Fruit fly (Drosophila melanogaster) whole organism, embryonic: ENCODE data around the gene CG33669.
A peak's percentile ranks its signal among the peaks of the same experiment; 100 is the strongest.

Source experiments
- CG11456 ChIP-seq: fragments of 200-800 bp; sonication (Bioruptor generic); IDR thresholded peaks from 3 replicates; pipeline ENCODE4 v1.3.6; 2022; ENCODE audit warnings: missing biosample characterization, missing genetic modification characterization
- CG13296 ChIP-seq: fragments of 200-800 bp; sonication (Bioruptor generic); optimal IDR thresholded peaks from 3 replicates; lab custom pipeline; 2018; ENCODE audit warnings: missing biosample characterization, mild to moderate bottlenecking, missing genetic modification characterization
- CG16813 ChIP-seq: fragments of 200-800 bp; sonication (Bioruptor generic); IDR thresholded peaks from 3 replicates; pipeline ENCODE4 v1.3.6; 2022; ENCODE audit warnings: missing biosample characterization, missing genetic modification characterization; ENCODE audit not compliant: partially characterized antibody
- CG17186 ChIP-seq: fragments of 200-800 bp; sonication (Bioruptor generic); optimal IDR thresholded peaks from 3 replicates; lab custom pipeline; 2017; ENCODE audit warnings: missing biosample characterization, missing genetic modification reagents, missing genetic modification characterization
- CG17328 ChIP-seq: fragments of 200-800 bp; sonication (Bioruptor generic); IDR thresholded peaks from 2 replicates; pipeline ENCODE4 v1.3.6; 2022; ENCODE audit warnings: missing biosample characterization, missing genetic modification characterization
- CG2678 ChIP-seq: fragments of 200-800 bp; sonication (Bioruptor generic); optimal IDR thresholded peaks from 3 replicates; lab custom pipeline; 2019; ENCODE audit warnings: missing biosample characterization, mild to moderate bottlenecking, missing genetic modification characterization, moderate library complexity
- CG2875 ChIP-seq: fragments of 200-800 bp; sonication (Bioruptor generic); optimal IDR thresholded peaks from 2 replicates; lab custom pipeline; 2017; ENCODE audit warnings: missing biosample characterization, mild to moderate bottlenecking, missing genetic modification characterization, missing genetic modification reagents
- CG30403 ChIP-seq: fragments of 200-800 bp; sonication (Bioruptor generic); optimal IDR thresholded peaks from 3 replicates; lab custom pipeline; 2016; ENCODE audit warnings: missing biosample characterization, missing genetic modification characterization
- CG31388 ChIP-seq: fragments of 200-800 bp; sonication (Bioruptor generic); optimal IDR thresholded peaks from 2 replicates; lab custom pipeline; 2016; ENCODE audit warnings: missing biosample characterization, missing genetic modification characterization
- CG3838 ChIP-seq: fragments of 200-800 bp; sonication (Bioruptor generic); optimal IDR thresholded peaks from 3 replicates; lab custom pipeline; 2016; ENCODE audit warnings: missing biosample characterization, missing genetic modification characterization
- CG4360 ChIP-seq: fragments of 200-800 bp; sonication (Bioruptor generic); IDR thresholded peaks from 2 replicates; pipeline ENCODE4 v1.3.6; 2022; ENCODE audit warnings: missing biosample characterization, missing genetic modification characterization
- CG43689 ChIP-seq: fragments of 200-800 bp; sonication (Bioruptor generic); IDR thresholded peaks from 2 replicates; pipeline ENCODE4 v1.3.6; 2022; ENCODE audit warnings: missing biosample characterization, missing genetic modification characterization
- CG4854 ChIP-seq: fragments of 200-800 bp; sonication (Bioruptor generic); optimal IDR thresholded peaks from 2 replicates; lab custom pipeline; 2016; ENCODE audit warnings: missing biosample characterization, missing genetic modification characterization, inconsistent platforms
- CG6683 ChIP-seq: fragments of 200-800 bp; sonication (Bioruptor generic); optimal IDR thresholded peaks from 2 replicates; lab custom pipeline; 2017; ENCODE audit warnings: missing biosample characterization, mild to moderate bottlenecking, missing genetic modification characterization, missing genetic modification reagents
- CG7745 ChIP-seq: fragments of 200-800 bp; sonication (Bioruptor generic); optimal IDR thresholded peaks from 2 replicates; lab custom pipeline; 2018; ENCODE audit warnings: missing biosample characterization, mild to moderate bottlenecking, missing genetic modification characterization, moderate library complexity
- CG8290 ChIP-seq, 3 experiments: fragments of 200-800 bp; sonication (Bioruptor generic); optimal IDR thresholded peaks; 2 replicates each; lab custom pipeline; 2016 to 2019; ENCODE audit warnings: missing biosample characterization in 3 of 3, missing genetic modification characterization in 3 of 3, mild to moderate bottlenecking in 2 of 3, moderate library complexity in 1 of 3
- Chrac-16 ChIP-seq: fragments of 200-800 bp; sonication (Bioruptor generic); optimal IDR thresholded peaks from 3 replicates; lab custom pipeline; 2016; ENCODE audit warnings: missing biosample characterization, missing genetic modification characterization
- CrebB ChIP-seq: fragments of 200-800 bp; sonication (Bioruptor generic); optimal IDR thresholded peaks from 3 replicates; lab custom pipeline; 2018; ENCODE audit warnings: missing biosample characterization, mild to moderate bottlenecking, missing genetic modification characterization
- Deaf1 ChIP-seq: fragments of 200-800 bp; optimal IDR thresholded peaks from 3 replicates; lab custom pipeline; 2019; ENCODE audit warnings: missing biosample characterization, mild to moderate bottlenecking, missing genetic modification characterization, moderate library complexity
- Drgx ChIP-seq: fragments of 200-800 bp; sonication (Bioruptor generic); IDR thresholded peaks from 2 replicates; pipeline ENCODE4 v1.3.6; 2022; ENCODE audit warnings: missing biosample characterization, missing genetic modification characterization
- Ets65A ChIP-seq: fragments of 200-800 bp; sonication (Bioruptor generic); peaks from one replicate; lab custom pipeline; 2016; ENCODE audit warnings: missing biosample characterization, missing genetic modification characterization
- HHEX ChIP-seq: fragments of 200-800 bp; sonication (Bioruptor generic); optimal IDR thresholded peaks from 3 replicates; lab custom pipeline; 2017; ENCODE audit warnings: missing biosample characterization, mild to moderate bottlenecking, missing genetic modification characterization, missing genetic modification reagents
- HLH3B ChIP-seq: fragments of 200-800 bp; sonication (Bioruptor generic); IDR thresholded peaks from 2 replicates; pipeline ENCODE4 v1.3.6; 2022; ENCODE audit warnings: missing biosample characterization, missing genetic modification characterization
- Hand ChIP-seq: fragments of 200-800 bp; sonication (Bioruptor generic); optimal IDR thresholded peaks from 2 replicates; lab custom pipeline; 2017; ENCODE audit warnings: mild to moderate bottlenecking, missing biosample characterization, missing genetic modification reagents, missing genetic modification characterization
- Jarid2 ChIP-seq: fragments of 200-800 bp; sonication (Bioruptor generic); optimal IDR thresholded peaks from 3 replicates; lab custom pipeline; 2017; ENCODE audit warnings: mild to moderate bottlenecking, missing biosample characterization, missing genetic modification reagents, missing genetic modification characterization
- Lim3 ChIP-seq: fragments of 200-800 bp; sonication (Bioruptor generic); IDR thresholded peaks from 2 replicates; pipeline ENCODE4 v1.3.6; 2022; ENCODE audit warnings: missing biosample characterization, missing genetic modification characterization
- Med ChIP-seq: fragments of 200-800 bp; sonication (Bioruptor generic); peaks from one replicate; lab custom pipeline; 2016; ENCODE audit warnings: missing biosample characterization, missing genetic modification characterization, mild to moderate bottlenecking, inconsistent platforms, moderate library complexity
- Meics ChIP-seq: fragments of 200-800 bp; sonication (Bioruptor generic); optimal IDR thresholded peaks from 2 replicates; lab custom pipeline; 2017; ENCODE audit warnings: missing biosample characterization, mild to moderate bottlenecking, missing genetic modification characterization
- NFAT ChIP-seq: fragments of 200-800 bp; sonication (Bioruptor generic); IDR thresholded peaks from 2 replicates; pipeline ENCODE4 v1.3.6; 2022; ENCODE audit warnings: missing biosample characterization, missing genetic modification characterization
- Optix ChIP-seq: fragments of 200-800 bp; sonication (Bioruptor generic); IDR thresholded peaks from 3 replicates; pipeline ENCODE4 v1.3.6; 2022; ENCODE audit warnings: missing biosample characterization, missing genetic modification characterization
- Sin3A ChIP-seq: fragments of >200 bp; optimal IDR thresholded peaks from 2 replicates; lab custom pipeline; 2018
- al ChIP-seq: fragments of 200-800 bp; sonication (Bioruptor generic); IDR thresholded peaks from 2 replicates; pipeline ENCODE4 v1.3.6; 2022; ENCODE audit warnings: missing biosample characterization, missing genetic modification characterization
- bcd ChIP-seq: fragments of 200-800 bp; sonication (Bioruptor generic); optimal IDR thresholded peaks from 2 replicates; lab custom pipeline; 2017; ENCODE audit warnings: missing biosample characterization, mild to moderate bottlenecking, missing genetic modification characterization
- bowl ChIP-seq: fragments of 200-800 bp; sonication (Bioruptor generic); IDR thresholded peaks from 2 replicates; pipeline ENCODE4 v1.3.6; 2022; ENCODE audit warnings: missing biosample characterization, missing genetic modification characterization
- dpn ChIP-seq, 2 experiments: fragments of 200-800 bp; sonication (Bioruptor generic); optimal IDR thresholded peaks; 3 replicates each; lab custom pipeline; 2016; ENCODE audit warnings: missing biosample characterization in 2 of 2, missing genetic modification characterization in 2 of 2
- ems ChIP-seq: fragments of 200-800 bp; sonication (Bioruptor generic); optimal IDR thresholded peaks from 3 replicates; lab custom pipeline; 2016; ENCODE audit warnings: missing biosample characterization, missing genetic modification characterization
- fru ChIP-seq: fragments of >200 bp; optimal IDR thresholded peaks from 2 replicates; lab custom pipeline; 2017
- gcm2 ChIP-seq: fragments of 200-800 bp; sonication (Bioruptor generic); optimal IDR thresholded peaks from 2 replicates; lab custom pipeline; 2016; ENCODE audit warnings: missing biosample characterization, missing genetic modification characterization
- her ChIP-seq: fragments of 200-800 bp; sonication (Bioruptor generic); optimal IDR thresholded peaks from 2 replicates; lab custom pipeline; 2016; ENCODE audit warnings: missing biosample characterization, missing genetic modification characterization
- nau ChIP-seq: fragments of 200-800 bp; sonication (Bioruptor generic); optimal IDR thresholded peaks from 3 replicates; lab custom pipeline; 2017; ENCODE audit warnings: missing biosample characterization, mild to moderate bottlenecking, missing genetic modification characterization, missing genetic modification reagents
- pan ChIP-seq, 4 experiments: fragments of >200 bp in 3 of 4; fragments of 200-800 bp in 1 of 4; sonication (Bioruptor generic) in 1 of 4; optimal IDR thresholded peaks in 3 of 4; IDR thresholded peaks in 1 of 4; 2 replicates each; pipeline versions ENCODE4 v1.3.6 to Lab custom; 2017 to 2022; ENCODE audit warnings: missing biosample characterization in 2 of 4, missing genetic modification characterization in 2 of 4, mixed read lengths in 1 of 4
- prd ChIP-seq, 3 experiments: fragments of >200 bp in 2 of 3; fragments of 200-800 bp in 1 of 3; sonication (Bioruptor generic) in 1 of 3; optimal IDR thresholded peaks in 2 of 3; IDR thresholded peaks in 1 of 3; 2 replicates in 2 of 3; 3 replicates in 1 of 3; pipeline versions ENCODE4 v1.3.6 to Lab custom; 2017 to 2022; ENCODE audit warnings: missing biosample characterization in 1 of 3, missing genetic modification characterization in 1 of 3
- salm ChIP-seq: fragments of 200-800 bp; sonication (Bioruptor generic); optimal IDR thresholded peaks from 2 replicates; lab custom pipeline; 2018; ENCODE audit warnings: missing biosample characterization, mild to moderate bottlenecking, missing genetic modification characterization
- sens ChIP-seq: fragments of 200-800 bp; sonication (Bioruptor generic); peaks from one replicate; lab custom pipeline; 2016; ENCODE audit warnings: missing biosample characterization, missing genetic modification characterization
- slou ChIP-seq: fragments of 200-800 bp; sonication (Bioruptor generic); optimal IDR thresholded peaks from 3 replicates; lab custom pipeline; 2016; ENCODE audit warnings: missing biosample characterization, missing genetic modification characterization
- ssp ChIP-seq: fragments of 200-800 bp; sonication (Bioruptor generic); IDR thresholded peaks from 2 replicates; pipeline ENCODE4 v1.3.6; 2022; ENCODE audit warnings: missing biosample characterization, missing genetic modification characterization
- sug ChIP-seq: fragments of 200-800 bp; optimal IDR thresholded peaks from 2 replicates; lab custom pipeline; 2019; ENCODE audit warnings: missing biosample characterization, mild to moderate bottlenecking, missing genetic modification characterization, moderate library complexity
- toy ChIP-seq: fragments of 200-800 bp; sonication (Bioruptor generic); IDR thresholded peaks from 2 replicates; pipeline ENCODE4 v1.3.6; 2022; ENCODE audit warnings: missing biosample characterization, missing genetic modification characterization
- yki ChIP-seq: fragments of >200 bp; optimal IDR thresholded peaks from 3 replicates; lab custom pipeline; 2018

CG33669 gene

dm6 chrX:6351917-6352768 is 47.8 kb downstream of the CG33669 start (continued):
- no peak for TF ChIP-seq Deaf1 (tag; lab: Kevin White, UChicago)
- no peak for TF ChIP-seq CG3838 (GFP tag; lab: Kevin White, UChicago)
- no peak for TF ChIP-seq ssp (GFP tag; lab: Robert Waterston, UW)
- TF ChIP-seq HLH3B: 0 out of 2 replicates have a peak, but pooled peaks have one; percentile 14
- peak; percentile 88 for TF ChIP-seq Med
- no peak for TF ChIP-seq CG8290 (GFP tag; optimal IDR thresholded peaks at IDR 0.05; lab: Kevin White, UChicago)
- TF ChIP-seq CG8290 (tag; optimal IDR thresholded peaks at IDR 0.05; lab: Kevin White, UChicago): peak in 1 of 2 experiments; percentile 71
- TF ChIP-seq CG13296 (GFP tag; lab: Kevin White, UChicago): peak; percentile 40
- peak; percentile 35 for TF ChIP-seq sens
- TF ChIP-seq ems (GFP tag; lab: Kevin White, UChicago): no peak
- TF ChIP-seq slou (GFP tag; lab: Kevin White, UChicago): no peak
- no peak for TF ChIP-seq CG4854
- peak; percentile 1 for TF ChIP-seq CrebB (tag; lab: Kevin White, UChicago)
- TF ChIP-seq yki (lab: Kevin White, UChicago): no peak
- TF ChIP-seq bowl (GFP tag; lab: Robert Waterston, UW): no peak
- TF ChIP-seq Drgx (GFP tag; lab: Robert Waterston, UW): no peak
- peak; percentile 7 for TF ChIP-seq CG2678 (tag; lab: Kevin White, UChicago)
- peak; percentile 36; the same call in 1 of the 3 replicates for TF ChIP-seq Optix (GFP tag; lab: Robert Waterston, UW)
- peak; percentile 77 for TF ChIP-seq Jarid2 (GFP tag; lab: Kevin White, UChicago)
- TF ChIP-seq Sin3A (lab: Kevin White, UChicago): peak; percentile 81
- TF ChIP-seq sug: peak; percentile 25
- TF ChIP-seq nau (GFP tag; lab: Kevin White, UChicago): peak; percentile 36
- peak; percentile 78 for TF ChIP-seq Ets65A (GFP tag; lab: Kevin White, UChicago)
- peak; percentile 20; the same call in 1 of the 2 replicates for TF ChIP-seq CG17328
- TF ChIP-seq NFAT (GFP tag; lab: Robert Waterston, UW): 0 out of 2 replicates have a peak, but pooled peaks have one; percentile 9
- TF ChIP-seq CG30403: no peak
- TF ChIP-seq pan (optimal IDR thresholded peaks at IDR 0.05; lab: Kevin White, UChicago): no peak
- peak in 1 of 2 experiments; percentile 27 for TF ChIP-seq pan (GFP tag; optimal IDR thresholded peaks at IDR 0.05 in 1 of 2, IDR thresholded peaks at IDR 0.05 in 1 of 2)
- no peak for TF ChIP-seq al (GFP tag; lab: Robert Waterston, UW)
- TF ChIP-seq HHEX (GFP tag; lab: Kevin White, UChicago): peak; percentile 51
- peak; percentile 90 for TF ChIP-seq CG17186
- no peak; the same call in 1 of the 2 replicates for TF ChIP-seq CG4360 (GFP tag; lab: Robert Waterston, UW)
- TF ChIP-seq CG2875 (GFP tag; lab: Kevin White, UChicago): no peak
- TF ChIP-seq CG16813: no peak
- TF ChIP-seq Chrac-16: no peak
- no peak for TF ChIP-seq CG7745
- no peak for TF ChIP-seq CG6683 (GFP tag; lab: Kevin White, UChicago)
- TF ChIP-seq CG43689: no peak
- TF ChIP-seq her (GFP tag; lab: Kevin White, UChicago): peak; percentile 39
- no peak for TF ChIP-seq Lim3
- TF ChIP-seq fru (lab: Kevin White, UChicago): no peak
- TF ChIP-seq gcm2: no peak
- TF ChIP-seq CG31388 (GFP tag; lab: Kevin White, UChicago): no peak
- no peak for TF ChIP-seq toy (GFP tag; lab: Robert Waterston, UW)
- TF ChIP-seq salm (tag; lab: Kevin White, UChicago): no peak
- no peak for TF ChIP-seq dpn (GFP tag; optimal IDR thresholded peaks at IDR 0.05; lab: Kevin White, UChicago)
- TF ChIP-seq CG11456 (GFP tag; lab: Robert Waterston, UW): no peak
- no peak for TF ChIP-seq Hand
- TF ChIP-seq prd (optimal IDR thresholded peaks at IDR 0.05; lab: Kevin White, UChicago): no peak
- TF ChIP-seq prd (GFP tag; IDR thresholded peaks at IDR 0.05; lab: Robert Waterston, UW): no peak
- no peak for TF ChIP-seq bcd (GFP tag; lab: Kevin White, UChicago)
- TF ChIP-seq Meics: peak; percentile 44
